Fruit fly (Drosophila melanogaster) whole organism, prepupa: ENCODE measurements around the gene CG4080.
A peak's percentile ranks its signal among the peaks of the same experiment; 100 is the strongest.

Experiments
- CG10631 ChIP-seq: fragments of 200-800 bp; sonication (Bioruptor generic); optimal IDR thresholded peaks from 2 replicates; lab custom pipeline; 2016; ENCODE audit warnings: missing biosample characterization, missing genetic modification characterization
- CG10669 ChIP-seq: fragments of 200-800 bp; sonication (Bioruptor generic); optimal IDR thresholded peaks from 3 replicates; lab custom pipeline; 2018; ENCODE audit warnings: missing biosample characterization, mild to moderate bottlenecking, missing genetic modification characterization, moderate library complexity
- CG11294 ChIP-seq: fragments of 200-800 bp; sonication (Bioruptor generic); IDR thresholded peaks from 2 replicates; pipeline ENCODE4 v1.3.6; 2022; ENCODE audit warnings: missing biosample characterization, missing genetic modification characterization
- CG11762 ChIP-seq: fragments of 200-800 bp; sonication (Bioruptor generic); optimal IDR thresholded peaks from 3 replicates; lab custom pipeline; 2016; ENCODE audit warnings: missing biosample characterization, missing genetic modification characterization; ENCODE audit not compliant: insufficient read depth
- CG11902 ChIP-seq: fragments of 200-800 bp; sonication (Bioruptor generic); optimal IDR thresholded peaks from 3 replicates; lab custom pipeline; 2016; ENCODE audit warnings: missing biosample characterization, missing genetic modification characterization
- CG15336 ChIP-seq: fragments of 200-800 bp; sonication (Bioruptor generic); IDR thresholded peaks from 2 replicates; pipeline ENCODE4 v1.3.6; 2022; ENCODE audit warnings: missing biosample characterization, missing genetic modification characterization
- CG16779 ChIP-seq: fragments of 200-800 bp; sonication (Bioruptor generic); optimal IDR thresholded peaks from 3 replicates; lab custom pipeline; 2017; ENCODE audit warnings: missing biosample characterization, mild to moderate bottlenecking, missing genetic modification characterization
- CG3032 ChIP-seq: fragments of 200-800 bp; optimal IDR thresholded peaks from 2 replicates; lab custom pipeline; 2019; ENCODE audit warnings: missing biosample characterization, mild to moderate bottlenecking, missing genetic modification characterization, moderate library complexity
- CG32006 ChIP-seq: fragments of 200-800 bp; sonication (Bioruptor generic); optimal IDR thresholded peaks from 3 replicates; lab custom pipeline; 2017; ENCODE audit warnings: missing biosample characterization, mild to moderate bottlenecking, missing genetic modification characterization
- CG34406 ChIP-seq: fragments of 200-800 bp; sonication (Bioruptor generic); optimal IDR thresholded peaks from 3 replicates; lab custom pipeline; 2016; ENCODE audit warnings: missing biosample characterization, missing genetic modification characterization
- CG3919 ChIP-seq: fragments of 200-800 bp; sonication (Bioruptor generic); optimal IDR thresholded peaks from 3 replicates; lab custom pipeline; 2016; ENCODE audit warnings: missing biosample characterization, missing genetic modification characterization
- CG4318 ChIP-seq: fragments of 200-800 bp; sonication (Bioruptor generic); optimal IDR thresholded peaks from 3 replicates; lab custom pipeline; 2017; ENCODE audit warnings: missing biosample characterization, mild to moderate bottlenecking, missing genetic modification characterization
- CG6163 ChIP-seq: fragments of 200-800 bp; sonication (Bioruptor generic); IDR thresholded peaks from 3 replicates; pipeline ENCODE4 v1.3.6; 2022; ENCODE audit warnings: missing biosample characterization, missing genetic modification characterization
- CG6792 ChIP-seq: fragments of 200-800 bp; sonication (Bioruptor generic); optimal IDR thresholded peaks from 3 replicates; lab custom pipeline; 2016; ENCODE audit warnings: missing biosample characterization, missing genetic modification characterization
- CG6808 ChIP-seq: fragments of 200-800 bp; sonication (Bioruptor generic); optimal IDR thresholded peaks from 3 replicates; lab custom pipeline; 2017; ENCODE audit warnings: missing biosample characterization, missing genetic modification characterization, mild to moderate bottlenecking, moderate library complexity, missing genetic modification reagents
- CG6854 ChIP-seq: fragments of 200-800 bp; sonication (Bioruptor generic); optimal IDR thresholded peaks from 2 replicates; lab custom pipeline; 2017; ENCODE audit warnings: missing biosample characterization, mild to moderate bottlenecking, missing genetic modification characterization
- CG7368 ChIP-seq: fragments of 200-800 bp; sonication (Bioruptor generic); optimal IDR thresholded peaks from 3 replicates; lab custom pipeline; 2016; ENCODE audit warnings: missing biosample characterization, missing genetic modification characterization
- CG8119 ChIP-seq: fragments of 200-800 bp; sonication (Bioruptor generic); IDR thresholded peaks from 3 replicates; pipeline ENCODE4 v1.3.6; 2022; ENCODE audit warnings: missing biosample characterization, missing genetic modification characterization
- CG8632 ChIP-seq: fragments of 200-800 bp; sonication (Bioruptor generic); optimal IDR thresholded peaks from 3 replicates; lab custom pipeline; 2016; ENCODE audit warnings: missing biosample characterization, missing genetic modification characterization
- CG9139 ChIP-seq: fragments of 200-800 bp; sonication (Bioruptor generic); optimal IDR thresholded peaks from 3 replicates; lab custom pipeline; 2017; ENCODE audit warnings: missing biosample characterization, mild to moderate bottlenecking, missing genetic modification characterization
- Eip75B ChIP-seq: fragments of 200-800 bp; sonication (Bioruptor generic); optimal IDR thresholded peaks from 3 replicates; lab custom pipeline; 2016; ENCODE audit warnings: missing biosample characterization, missing genetic modification characterization
- Eip78C ChIP-seq: fragments of 200-800 bp; sonication (Bioruptor generic); peaks from one replicate; lab custom pipeline; 2016; ENCODE audit warnings: missing biosample characterization, missing genetic modification characterization
- Ets21C ChIP-seq: fragments of 200-800 bp; sonication (Bioruptor generic); optimal IDR thresholded peaks from 3 replicates; lab custom pipeline; 2016; ENCODE audit warnings: missing biosample characterization, missing genetic modification characterization
- Ets96B ChIP-seq: fragments of 200-800 bp; optimal IDR thresholded peaks from 2 replicates; lab custom pipeline; 2019; ENCODE audit warnings: missing biosample characterization, mild to moderate bottlenecking, missing genetic modification characterization, moderate library complexity
- Gug ChIP-seq: fragments of 200-800 bp; sonication (Bioruptor generic); IDR thresholded peaks from 2 replicates; pipeline ENCODE4 v1.3.6; 2022; ENCODE audit warnings: missing biosample characterization, missing genetic modification characterization
- Hr38 ChIP-seq: sonication (Bioruptor generic); optimal IDR thresholded peaks from 2 replicates; lab custom pipeline; 2016; ENCODE audit warnings: missing biosample characterization, missing genetic modification characterization
- Hr39 ChIP-seq: fragments of 200-800 bp; sonication (Bioruptor generic); optimal IDR thresholded peaks from 2 replicates; lab custom pipeline; 2016; ENCODE audit warnings: missing biosample characterization, missing genetic modification characterization
- Hr4 ChIP-seq: fragments of 200-800 bp; sonication (Bioruptor generic); optimal IDR thresholded peaks from 3 replicates; lab custom pipeline; 2016; ENCODE audit warnings: missing biosample characterization, missing genetic modification characterization
- Met ChIP-seq: fragments of 200-800 bp; sonication (Bioruptor generic); optimal IDR thresholded peaks from 3 replicates; lab custom pipeline; 2016; ENCODE audit warnings: missing biosample characterization, missing genetic modification characterization
- OdsH ChIP-seq: fragments of 200-800 bp; sonication (Bioruptor generic); optimal IDR thresholded peaks from 3 replicates; lab custom pipeline; 2016; ENCODE audit warnings: missing biosample characterization, missing genetic modification characterization
- Sox102F ChIP-seq: fragments of 200-800 bp; sonication (Bioruptor generic); optimal IDR thresholded peaks from 2 replicates; lab custom pipeline; 2016; ENCODE audit warnings: missing biosample characterization, mild to moderate bottlenecking, missing genetic modification characterization
- Sox14 ChIP-seq: fragments of 200-800 bp; sonication (Bioruptor generic); optimal IDR thresholded peaks from 3 replicates; lab custom pipeline; 2016; ENCODE audit warnings: missing biosample characterization, missing genetic modification characterization
- Sox15 ChIP-seq: fragments of 200-800 bp; sonication (Bioruptor generic); optimal IDR thresholded peaks from 3 replicates; lab custom pipeline; 2016; ENCODE audit warnings: missing biosample characterization, missing genetic modification characterization
- achi ChIP-seq: fragments of 200-800 bp; sonication (Bioruptor generic); optimal IDR thresholded peaks from 3 replicates; lab custom pipeline; 2016; ENCODE audit warnings: missing biosample characterization, missing genetic modification characterization
- acj6 ChIP-seq: fragments of 200-800 bp; sonication (Bioruptor generic); optimal IDR thresholded peaks from 3 replicates; lab custom pipeline; 2016; ENCODE audit warnings: missing biosample characterization, missing genetic modification characterization
- cyc ChIP-seq: fragments of 200-800 bp; sonication (Bioruptor generic); optimal IDR thresholded peaks from 3 replicates; lab custom pipeline; 2016; ENCODE audit warnings: missing biosample characterization, missing genetic modification characterization
- dac ChIP-seq: fragments of 200-800 bp; sonication (Bioruptor generic); optimal IDR thresholded peaks from 2 replicates; lab custom pipeline; 2017; ENCODE audit warnings: missing biosample characterization, mild to moderate bottlenecking, missing genetic modification characterization
- dsx ChIP-seq: fragments of 200-800 bp; optimal IDR thresholded peaks from 3 replicates; lab custom pipeline; 2019; ENCODE audit warnings: missing biosample characterization, mild to moderate bottlenecking, missing genetic modification characterization, moderate library complexity; ENCODE audit not compliant: poor library complexity, severe bottlenecking
- eg ChIP-seq: fragments of 200-800 bp; sonication (Bioruptor generic); IDR thresholded peaks from 3 replicates; pipeline ENCODE4 v1.3.6; 2022; ENCODE audit warnings: missing biosample characterization, missing genetic modification characterization
- esn ChIP-seq: fragments of 200-800 bp; sonication (Bioruptor generic); optimal IDR thresholded peaks from 2 replicates; lab custom pipeline; 2016; ENCODE audit warnings: missing biosample characterization, mild to moderate bottlenecking, missing genetic modification characterization, moderate library complexity
- fd59A ChIP-seq: fragments of 200-800 bp; sonication (Bioruptor generic); optimal IDR thresholded peaks from 2 replicates; lab custom pipeline; 2017; ENCODE audit warnings: missing biosample characterization, mild to moderate bottlenecking, missing genetic modification characterization, missing genetic modification reagents
- fd85E ChIP-seq: fragments of 200-800 bp; sonication (Bioruptor generic); optimal IDR thresholded peaks from 3 replicates; lab custom pipeline; 2016; ENCODE audit warnings: missing biosample characterization, missing genetic modification characterization
- fkh ChIP-seq: fragments of 200-800 bp; sonication (Bioruptor generic); optimal IDR thresholded peaks from 3 replicates; lab custom pipeline; 2017; ENCODE audit warnings: missing biosample characterization, mild to moderate bottlenecking, missing genetic modification characterization, moderate library complexity
- lz ChIP-seq: fragments of 200-800 bp; sonication (Bioruptor generic); optimal IDR thresholded peaks from 3 replicates; lab custom pipeline; 2016; ENCODE audit warnings: missing biosample characterization, missing genetic modification characterization
- salr ChIP-seq, 2 experiments: fragments of 200-800 bp; sonication (Bioruptor generic); optimal IDR thresholded peaks; 3 replicates each; lab custom pipeline; 2016 to 2018; ENCODE audit warnings: missing biosample characterization in 2 of 2, missing genetic modification characterization in 2 of 2, mild to moderate bottlenecking in 1 of 2
- spab ChIP-seq: fragments of 200-800 bp; sonication (Bioruptor generic); optimal IDR thresholded peaks from 2 replicates; lab custom pipeline; 2017; ENCODE audit warnings: missing biosample characterization, mild to moderate bottlenecking, missing genetic modification characterization, missing genetic modification reagents
- svp ChIP-seq: fragments of 200-800 bp; sonication (Bioruptor generic); peaks from one replicate; lab custom pipeline; 2016; ENCODE audit warnings: missing biosample characterization, missing genetic modification characterization
- topi ChIP-seq: fragments of 200-800 bp; sonication (Bioruptor generic); optimal IDR thresholded peaks from 3 replicates; lab custom pipeline; 2016; ENCODE audit warnings: missing biosample characterization, missing genetic modification characterization

Gene CG4080

DNA sequence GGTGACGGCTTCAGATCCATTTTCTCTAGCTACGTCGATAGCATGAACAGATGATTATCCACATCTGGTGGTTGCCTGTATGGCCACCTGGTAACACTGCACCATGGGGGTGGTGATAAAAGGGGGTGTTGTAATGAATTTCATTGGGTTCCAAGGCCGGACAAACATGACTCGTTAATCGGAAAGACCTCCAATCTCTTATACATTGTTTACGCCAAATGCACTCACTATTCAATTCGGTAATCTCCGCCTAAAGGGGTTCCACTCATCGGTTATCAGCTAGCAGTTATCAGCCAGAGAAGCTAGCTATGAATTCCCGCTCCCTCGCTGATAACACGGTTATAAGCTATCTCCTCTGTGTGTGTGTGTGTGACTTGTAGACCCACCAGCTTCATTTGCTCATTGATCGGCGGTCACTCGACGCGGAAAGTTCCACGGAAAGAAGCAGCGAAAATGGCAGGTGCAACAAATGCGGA, 38.8 kb downstream of the CG4080 start, which contains the start of gene Pdxk (continued):
- no peak for TF ChIP-seq salr (GFP tag; optimal IDR thresholded peaks at IDR 0.05; lab: Kevin White, UChicago)
- TF ChIP-seq CG16779 (tag; lab: Kevin White, UChicago), result peak; percentile 39
- TF ChIP-seq svp (GFP tag; lab: Kevin White, UChicago), result peak; percentile 89
- TF ChIP-seq CG6854 (GFP tag; lab: Kevin White, UChicago), result peak; percentile 19
- no peak for TF ChIP-seq CG8632 (GFP tag; lab: Kevin White, UChicago)
- TF ChIP-seq acj6 (GFP tag; lab: Kevin White, UChicago), result no peak
- TF ChIP-seq CG10669, result peak; percentile 71
- no peak for TF ChIP-seq CG7368 (GFP tag; lab: Kevin White, UChicago)
- no peak for TF ChIP-seq spab (GFP tag; lab: Kevin White, UChicago)
- no peak for TF ChIP-seq CG32006 (GFP tag; lab: Kevin White, UChicago)
- TF ChIP-seq CG11762, result no peak
- no peak for TF ChIP-seq Gug (GFP tag; lab: Robert Waterston, UW)
- TF ChIP-seq esn (GFP tag; lab: Kevin White, UChicago), result peak; percentile 3
- TF ChIP-seq Eip78C (GFP tag; lab: Kevin White, UChicago), result peak; percentile 74
- TF ChIP-seq Hr39, result no peak
- TF ChIP-seq fkh (GFP tag; lab: Kevin White, UChicago), result peak; percentile 84
- TF ChIP-seq OdsH, result no peak
- TF ChIP-seq eg (GFP tag; lab: Robert Waterston, UW), result no peak
- TF ChIP-seq CG6792 (GFP tag; lab: Kevin White, UChicago), result no peak
- TF ChIP-seq Ets96B (tag; lab: Kevin White, UChicago), result no peak
- TF ChIP-seq dsx (GFP tag; lab: Kevin White, UChicago), result peak; percentile 39
- TF ChIP-seq Sox15 (GFP tag; lab: Kevin White, UChicago), result no peak

DNA sequence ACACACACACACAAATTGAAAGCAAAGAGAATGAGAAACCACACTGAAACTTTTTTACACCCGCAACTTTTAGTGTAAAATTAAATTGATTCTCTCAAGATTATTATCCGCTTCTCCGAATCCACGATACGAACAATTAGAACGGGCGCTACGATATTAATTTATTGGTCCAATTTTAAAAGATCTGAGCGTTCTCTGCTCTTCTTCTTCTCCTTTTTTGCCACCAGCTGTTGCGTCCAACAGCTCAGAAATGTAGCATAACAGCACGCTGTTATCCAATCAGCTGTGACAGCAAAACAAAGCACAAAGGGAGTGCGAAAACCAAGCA, 40.4 kb downstream of the CG4080 start, which contains the start of the genes UGP and Svip:
Gene UGP, minus strand, starts transcription at position 223 of the 328 bp plus-strand sequence.
Gene Svip, plus strand, starts transcription at position 287 of the 328 bp plus-strand sequence.
- peak; percentile 71 for TF ChIP-seq Eip78C (GFP tag; lab: Kevin White, UChicago)
- no peak for TF ChIP-seq cyc
- TF ChIP-seq CG8119 (GFP tag; lab: Robert Waterston, UW), result peak; percentile 43; the same call in 2 of the 3 replicates
- TF ChIP-seq Hr39, result peak; percentile 10
- TF ChIP-seq fd59A (GFP tag; lab: Kevin White, UChicago), result no peak
- TF ChIP-seq CG11762, result no peak
- TF ChIP-seq Hr38 (GFP tag; lab: Kevin White, UChicago), result no peak
- TF ChIP-seq CG11294 (GFP tag; lab: Robert Waterston, UW), result no peak
- peak; percentile 17 for TF ChIP-seq OdsH
- peak; percentile 68; the same call in 2 of the 3 replicates for TF ChIP-seq eg (GFP tag; lab: Robert Waterston, UW)
- TF ChIP-seq Ets96B (tag; lab: Kevin White, UChicago), result peak; percentile 10
- TF ChIP-seq CG9139 (GFP tag; lab: Kevin White, UChicago), result no peak
- no peak for TF ChIP-seq Ets21C
- TF ChIP-seq esn (GFP tag; lab: Kevin White, UChicago), result peak; percentile 57
- TF ChIP-seq Sox14, result peak; percentile 93
- TF ChIP-seq CG16779 (tag; lab: Kevin White, UChicago), result no peak
- no peak for TF ChIP-seq CG11902 (GFP tag; lab: Kevin White, UChicago)
- no peak for TF ChIP-seq CG10631 (GFP tag; lab: Kevin White, UChicago)
- no peak for TF ChIP-seq CG6854 (GFP tag; lab: Kevin White, UChicago)
- TF ChIP-seq CG4318, result no peak
- no peak for TF ChIP-seq spab (GFP tag; lab: Kevin White, UChicago)
- TF ChIP-seq CG3032 (tag; lab: Kevin White, UChicago), result peak; percentile 0
- TF ChIP-seq topi, result peak; percentile 39
- TF ChIP-seq CG3919 (GFP tag; lab: Kevin White, UChicago), result peak; percentile 60
- peak; percentile 45; the same call in 1 of the 2 replicates for TF ChIP-seq CG15336 (GFP tag; lab: Robert Waterston, UW)
- TF ChIP-seq CG7368 (GFP tag; lab: Kevin White, UChicago), result peak; percentile 6
- peak; percentile 56; the same call in 1 of the 3 replicates for TF ChIP-seq CG6163 (GFP tag; lab: Robert Waterston, UW)
- no peak for TF ChIP-seq acj6 (GFP tag; lab: Kevin White, UChicago)
- TF ChIP-seq CG32006 (GFP tag; lab: Kevin White, UChicago), result no peak
- TF ChIP-seq Eip75B (GFP tag; lab: Kevin White, UChicago), result peak; percentile 35
- no peak for TF ChIP-seq dac
- TF ChIP-seq CG34406 (GFP tag; lab: Kevin White, UChicago), result no peak
- peak; percentile 34 for TF ChIP-seq lz (GFP tag; lab: Kevin White, UChicago)
- TF ChIP-seq Hr4 (GFP tag; lab: Kevin White, UChicago), result peak; percentile 64
- no peak for TF ChIP-seq CG6808
- TF ChIP-seq Sox102F, result peak; percentile 19
- no peak for TF ChIP-seq salr (GFP tag; optimal IDR thresholded peaks at IDR 0.05; lab: Kevin White, UChicago)
- TF ChIP-seq achi, result peak; percentile 39
- no peak for TF ChIP-seq Met (GFP tag; lab: Kevin White, UChicago)
- TF ChIP-seq dsx (GFP tag; lab: Kevin White, UChicago), result no peak
- no peak for TF ChIP-seq fd85E (GFP tag; lab: Kevin White, UChicago)
